Fruit fly (Drosophila melanogaster): ENCODE results near the gene Ugt36A1.

Gene Ugt36A1

dm6 chr2L:3668451-3668850, 49.6 kb downstream of the Ugt36A1 start, which contains the start of gene Sfp24Ba:
Gene Sfp24Ba (minus strand): TSS chr2L:3668551.
- TF ChIP-seq Rel (GFP tag; optimal IDR thresholded peaks at IDR 0.05): no peak
- no peak for TF ChIP-seq Rel (tag; optimal IDR thresholded peaks at IDR 0.05)
- no peak for TF ChIP-seq dl (GFP tag; optimal IDR thresholded peaks at IDR 0.05; ENCODE audit: insufficient read depth in 1 of 2, partially characterized antibody in 2 of 2)

- TF ChIP-seq usp (GFP tag; optimal IDR thresholded peaks at IDR 0.05) (no peak), Rel (GFP tag; optimal IDR thresholded peaks at IDR 0.05) (no peak), Rel (tag; optimal IDR thresholded peaks at IDR 0.05) (no peak), Vsx2 (GFP tag; optimal IDR thresholded peaks at IDR 0.05; ENCODE audit: partially characterized antibody) (no peak), Myc (optimal IDR thresholded peaks at IDR 0.05) (no peak), CG9705 (GFP tag; optimal IDR thresholded peaks at IDR 0.05) (no peak), tai (GFP tag; optimal IDR thresholded peaks at IDR 0.05) (no peak), CrebA (GFP tag; optimal IDR thresholded peaks at IDR 0.05; ENCODE audit: borderline replicate concordance) (no peak), sage (GFP tag; optimal IDR thresholded peaks at IDR 0.05) (no peak), Hr78 (GFP tag; optimal IDR thresholded peaks at IDR 0.05) (no peak), br (GFP tag; optimal IDR thresholded peaks at IDR 0.05) (no peak), Jra (GFP tag; optimal IDR thresholded peaks at IDR 0.05) (no peak), OdsH (GFP tag; optimal IDR thresholded peaks at IDR 0.05) (no peak), Abd-B (GFP tag; optimal IDR thresholded peaks at IDR 0.05) (no peak), jim (GFP tag; optimal IDR thresholded peaks at IDR 0.05) (no peak), foxo (GFP tag; optimal IDR thresholded peaks at IDR 0.05) (no peak), Dif (GFP tag; optimal IDR thresholded peaks at IDR 0.05; ENCODE audit: partially characterized antibody) (no peak), sv (GFP tag; optimal IDR thresholded peaks at IDR 0.05) (no peak)
Measured at dm6 chr2L:3669034-3669433, 50.1 kb downstream of the Ugt36A1 start, which contains the start of gene Sfp24Bd. Gene Sfp24Bd (minus strand): TSS chr2L:3669134.

- no peak for TF ChIP-seq usp (GFP tag; optimal IDR thresholded peaks at IDR 0.05)
- TF ChIP-seq Hr83 (GFP tag; optimal IDR thresholded peaks at IDR 0.05; ENCODE audit: poor library complexity, severe bottlenecking): no peak
- no peak for TF ChIP-seq Vsx2 (GFP tag; optimal IDR thresholded peaks at IDR 0.05; ENCODE audit: partially characterized antibody)
- TF ChIP-seq jim (GFP tag; optimal IDR thresholded peaks at IDR 0.05): no peak
- no peak for TF ChIP-seq fru (GFP tag; optimal IDR thresholded peaks at IDR 0.05)
- TF ChIP-seq dsf (GFP tag; optimal IDR thresholded peaks at IDR 0.05; ENCODE audit: borderline replicate concordance): no peak
- no peak for TF ChIP-seq lola (GFP tag; optimal IDR thresholded peaks at IDR 0.05)
- no peak for TF ChIP-seq woc (GFP tag; optimal IDR thresholded peaks at IDR 0.05)
- TF ChIP-seq Jra (GFP tag; optimal IDR thresholded peaks at IDR 0.05): no peak
- no peak for TF ChIP-seq brk (GFP tag; optimal IDR thresholded peaks at IDR 0.05)
- no peak for TF ChIP-seq Hnf4 (GFP tag; optimal IDR thresholded peaks at IDR 0.05)
- TF ChIP-seq h (GFP tag; optimal IDR thresholded peaks at IDR 0.05): no peak
- no peak for TF ChIP-seq br (GFP tag; optimal IDR thresholded peaks at IDR 0.05)
- no peak for TF ChIP-seq sv (GFP tag; optimal IDR thresholded peaks at IDR 0.05)
- no peak for TF ChIP-seq N (GFP tag; optimal IDR thresholded peaks at IDR 0.05)
- TF ChIP-seq psq (GFP tag; optimal IDR thresholded peaks at IDR 0.05): no peak
- TF ChIP-seq Myc (optimal IDR thresholded peaks at IDR 0.05): no peak
- no peak for TF ChIP-seq CG9705 (GFP tag; optimal IDR thresholded peaks at IDR 0.05)
- TF ChIP-seq Abd-B (GFP tag; optimal IDR thresholded peaks at IDR 0.05): no peak
- no peak for TF ChIP-seq Hr78 (GFP tag; optimal IDR thresholded peaks at IDR 0.05)
Measured at dm6 chr2L:3669675-3670074, 50.8 kb downstream of the Ugt36A1 start, which contains the start of gene Sfp24Bb. Gene Sfp24Bb (minus strand): TSS chr2L:3669775.

dm6 chr2L:3670481-3670880, 51.6 kb downstream of the Ugt36A1 start, which contains the start of gene Sfp24Bc:
Gene Sfp24Bc (minus strand): TSS chr2L:3670581.
- no peak for TF ChIP-seq Hr78 (GFP tag; optimal IDR thresholded peaks at IDR 0.05)
- no peak for TF ChIP-seq sv (GFP tag; optimal IDR thresholded peaks at IDR 0.05)

All from whole organism, wandering third instar larva.